Fruit fly (Drosophila melanogaster): ENCODE results near the gene CG4053.

DNA sequence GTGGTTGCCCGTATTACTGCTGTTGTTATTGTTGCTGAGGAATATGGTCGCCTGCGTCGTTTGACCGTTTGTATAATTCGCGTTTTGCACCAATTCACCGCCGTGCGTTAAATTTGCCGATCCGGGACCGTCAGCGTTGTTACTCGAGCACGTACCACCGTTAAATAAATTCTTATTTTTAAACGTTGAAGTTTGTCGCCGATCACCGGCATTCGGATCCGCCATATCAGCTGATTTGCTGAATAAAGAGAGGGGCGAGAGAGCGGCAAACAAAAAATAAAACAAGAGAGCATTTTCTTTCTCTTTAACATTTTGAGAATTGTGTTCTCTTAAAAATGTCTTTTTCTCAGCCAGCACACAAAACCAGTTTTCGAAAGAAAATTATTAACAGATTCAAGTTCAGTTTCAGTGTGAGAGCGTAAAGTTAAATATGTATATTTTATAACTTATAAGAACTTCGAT lies 13.1 kb downstream of the CG4053 start:
- TF ChIP-seq psq (optimal IDR thresholded peaks at IDR 0.05) (no peak), Myc (optimal IDR thresholded peaks at IDR 0.05) (no peak), insv (optimal IDR thresholded peaks at IDR 0.05) (no peak), h (optimal IDR thresholded peaks at IDR 0.05) (no peak), Sin3A (optimal IDR thresholded peaks at IDR 0.05) (no peak)
